Worm (Caenorhabditis elegans) whole organism, L3 larva: ENCODE results near the gene W03B1.9.

Experiments
- R02D3.7 ChIP-seq: fragments of 150-350 bp; optimal IDR thresholded peaks from 2 replicates; lab custom pipeline; 2014; ENCODE audit warnings: missing biosample characterization, missing genetic modification characterization
- ZK546.5 ChIP-seq: sonication (generic microtip); optimal IDR thresholded peaks from 2 replicates; lab custom pipeline; 2017; ENCODE audit warnings: missing biosample characterization, missing genetic modification characterization
- aly-2 ChIP-seq: fragments of 150-350 bp; optimal IDR thresholded peaks from 2 replicates; lab custom pipeline; 2014; ENCODE audit warnings: missing biosample characterization, missing genetic modification characterization
- ama-1 ChIP-seq: fragments of 150-350 bp; optimal IDR thresholded peaks from 2 replicates; lab custom pipeline; 2018
- ceh-28 ChIP-seq: fragments of 150-350 bp; optimal IDR thresholded peaks from 2 replicates; lab custom pipeline; 2014; ENCODE audit warnings: missing biosample characterization, missing genetic modification reagents, missing genetic modification characterization
- daf-12 ChIP-seq: fragments of 150-350 bp; optimal IDR thresholded peaks from 2 replicates; lab custom pipeline; 2014; ENCODE audit warnings: missing biosample characterization, missing genetic modification reagents, missing genetic modification characterization
- egl-27 ChIP-seq: sonication (generic microtip); optimal IDR thresholded peaks from 4 replicates; lab custom pipeline; 2017; ENCODE audit warnings: missing biosample characterization, missing genetic modification reagents, missing genetic modification characterization
- egl-5 ChIP-seq: fragments of 150-350 bp; optimal IDR thresholded peaks from 2 replicates; lab custom pipeline; 2017; ENCODE audit warnings: missing biosample characterization, missing genetic modification reagents, missing genetic modification characterization, inconsistent platforms
- elt-1 ChIP-seq: fragments of 150-350 bp; optimal IDR thresholded peaks from 2 replicates; lab custom pipeline; 2014; ENCODE audit warnings: missing biosample characterization, missing genetic modification characterization
- elt-2 ChIP-seq: sonication (generic microtip); optimal IDR thresholded peaks from 2 replicates; lab custom pipeline; 2016; ENCODE audit warnings: missing genetic modification reagents, mild to moderate bottlenecking, missing genetic modification characterization, missing compliant biosample characterization
- eor-1 ChIP-seq, 2 experiments: fragments of 150-350 bp; optimal IDR thresholded peaks; 2 replicates each; lab custom pipeline; 2014 to 2018; ENCODE audit warnings: missing biosample characterization in 2 of 2, missing genetic modification characterization in 2 of 2
- fkh-10 ChIP-seq: sonication (generic microtip); optimal IDR thresholded peaks from 2 replicates; lab custom pipeline; 2017; ENCODE audit warnings: missing biosample characterization, missing genetic modification reagents, missing genetic modification characterization
- hmg-11 ChIP-seq: sonication (generic microtip); optimal IDR thresholded peaks from 2 replicates; lab custom pipeline; 2016; ENCODE audit warnings: missing genetic modification characterization, missing compliant biosample characterization
- jun-1 ChIP-seq: fragments of 150-350 bp; optimal IDR thresholded peaks from 2 replicates; lab custom pipeline; 2014; ENCODE audit warnings: missing biosample characterization, missing genetic modification reagents, missing genetic modification characterization
- lin-15B ChIP-seq: fragments of 150-350 bp; optimal IDR thresholded peaks from 2 replicates; lab custom pipeline; 2014; ENCODE audit warnings: missing biosample characterization, missing genetic modification characterization
- lin-39 ChIP-seq: fragments of 150-350 bp; optimal IDR thresholded peaks from 2 replicates; lab custom pipeline; 2018; ENCODE audit warnings: missing biosample characterization, missing genetic modification reagents, missing genetic modification characterization
- lsy-12 ChIP-seq: sonication (generic microtip); optimal IDR thresholded peaks from 2 replicates; lab custom pipeline; 2016; ENCODE audit warnings: mild to moderate bottlenecking, missing genetic modification characterization, missing compliant biosample characterization
- mml-1 ChIP-seq: fragments of 150-350 bp; sonication (generic microtip); optimal IDR thresholded peaks from 3 replicates; lab custom pipeline; 2014; ENCODE audit warnings: missing biosample characterization, missing genetic modification characterization
- nfya-1 ChIP-seq: sonication (generic microtip); optimal IDR thresholded peaks from 2 replicates; lab custom pipeline; 2017; ENCODE audit warnings: missing genetic modification characterization, mild to moderate bottlenecking, missing compliant biosample characterization, antibody characterized with exemption, moderate library complexity; ENCODE audit not compliant: insufficient read depth
- nhr-11 ChIP-seq: fragments of 150-350 bp; optimal IDR thresholded peaks from 2 replicates; lab custom pipeline; 2014; ENCODE audit warnings: missing biosample characterization, missing genetic modification characterization
- nhr-12 ChIP-seq: fragments of 150-350 bp; optimal IDR thresholded peaks from 2 replicates; lab custom pipeline; 2014; ENCODE audit warnings: missing biosample characterization, missing genetic modification characterization
- nhr-23 ChIP-seq: fragments of 150-350 bp; optimal IDR thresholded peaks from 2 replicates; lab custom pipeline; 2014; ENCODE audit warnings: missing biosample characterization, missing genetic modification reagents, missing genetic modification characterization
- nhr-25 ChIP-seq: sonication (generic microtip); optimal IDR thresholded peaks from 2 replicates; lab custom pipeline; 2017; ENCODE audit warnings: missing biosample characterization, missing genetic modification characterization
- nhr-28 ChIP-seq: fragments of 150-350 bp; optimal IDR thresholded peaks from 2 replicates; lab custom pipeline; 2014; ENCODE audit warnings: missing biosample characterization, missing genetic modification characterization
- nhr-43 ChIP-seq: sonication (generic microtip); optimal IDR thresholded peaks from 2 replicates; lab custom pipeline; 2016; ENCODE audit warnings: mild to moderate bottlenecking, missing genetic modification characterization, missing compliant biosample characterization; ENCODE audit not compliant: poor library complexity, severe bottlenecking
- nhr-77 ChIP-seq: fragments of 150-350 bp; optimal IDR thresholded peaks from 2 replicates; lab custom pipeline; 2014; ENCODE audit warnings: missing biosample characterization, missing genetic modification characterization
- pha-4 ChIP-seq: fragments of 150-350 bp; optimal IDR thresholded peaks from 2 replicates; lab custom pipeline; 2014; ENCODE audit warnings: missing biosample characterization, missing genetic modification reagents, missing genetic modification characterization
- pqm-1 ChIP-seq: fragments of 150-350 bp; optimal IDR thresholded peaks from 2 replicates; lab custom pipeline; 2017; ENCODE audit warnings: missing biosample characterization, missing genetic modification characterization, inconsistent platforms
- sea-2 ChIP-seq: fragments of 150-350 bp; sonication (generic microtip); optimal IDR thresholded peaks from 4 replicates; lab custom pipeline; 2014; ENCODE audit warnings: missing biosample characterization, missing genetic modification reagents, missing genetic modification characterization
- tbx-2 ChIP-seq: sonication (generic microtip); optimal IDR thresholded peaks from 2 replicates; lab custom pipeline; 2016; ENCODE audit warnings: mild to moderate bottlenecking, missing genetic modification characterization, missing compliant biosample characterization
- unc-39 ChIP-seq: sonication (generic microtip); optimal IDR thresholded peaks from 4 replicates; lab custom pipeline; 2017; ENCODE audit warnings: missing biosample characterization, missing genetic modification characterization
- unc-62 ChIP-seq: fragments of 150-350 bp; sonication (generic microtip); optimal IDR thresholded peaks from 4 replicates; lab custom pipeline; 2014; ENCODE audit warnings: missing biosample characterization, missing genetic modification reagents, missing genetic modification characterization
- zag-1 ChIP-seq: fragments of 150-350 bp; optimal IDR thresholded peaks from 2 replicates; lab custom pipeline; 2014; ENCODE audit warnings: missing biosample characterization, missing genetic modification characterization
- ztf-4 ChIP-seq: fragments of 150-350 bp; optimal IDR thresholded peaks from 2 replicates; lab custom pipeline; 2014; ENCODE audit warnings: missing biosample characterization, missing genetic modification characterization

Gene W03B1.9

DNA sequence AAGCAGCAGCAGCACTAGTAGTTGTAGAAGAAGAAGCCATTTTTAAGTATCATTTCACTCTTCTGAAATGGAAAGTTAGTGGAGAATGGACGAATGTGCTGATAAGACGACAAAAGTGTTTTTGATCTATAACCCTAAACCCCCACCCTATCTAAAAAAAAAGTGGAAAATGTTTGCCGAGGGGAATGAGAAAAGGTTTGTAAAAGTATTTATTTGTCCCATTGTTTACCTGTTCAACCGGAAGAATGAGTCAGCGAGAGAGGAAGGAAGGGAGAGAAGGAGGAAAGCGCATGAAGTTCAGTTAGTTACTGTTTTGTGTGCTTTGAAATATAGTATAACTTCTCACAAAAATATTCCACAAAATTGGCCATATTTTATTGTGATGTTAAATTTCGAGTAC is 40.3 kb upstream of the W03B1.9 start:
- TF ChIP-seq nhr-25 (tag; lab: Kevin White, UChicago) (no peak), ztf-4 (tag; lab: Kevin White, UChicago) (no peak), R02D3.7 (tag; lab: Kevin White, UChicago) (no peak), pqm-1 (peak; percentile 43), tbx-2 (tag; lab: Kevin White, UChicago) (no peak), daf-12 (tag; lab: Kevin White, UChicago) (no peak), pha-4 (tag; lab: Kevin White, UChicago) (peak; percentile 91), sea-2 (no peak), elt-2 (tag; lab: Kevin White, UChicago) (peak; percentile 65), eor-1 (tag; optimal IDR thresholded peaks at IDR 0.05; lab: Kevin White, UChicago) (no peak)

DNA sequence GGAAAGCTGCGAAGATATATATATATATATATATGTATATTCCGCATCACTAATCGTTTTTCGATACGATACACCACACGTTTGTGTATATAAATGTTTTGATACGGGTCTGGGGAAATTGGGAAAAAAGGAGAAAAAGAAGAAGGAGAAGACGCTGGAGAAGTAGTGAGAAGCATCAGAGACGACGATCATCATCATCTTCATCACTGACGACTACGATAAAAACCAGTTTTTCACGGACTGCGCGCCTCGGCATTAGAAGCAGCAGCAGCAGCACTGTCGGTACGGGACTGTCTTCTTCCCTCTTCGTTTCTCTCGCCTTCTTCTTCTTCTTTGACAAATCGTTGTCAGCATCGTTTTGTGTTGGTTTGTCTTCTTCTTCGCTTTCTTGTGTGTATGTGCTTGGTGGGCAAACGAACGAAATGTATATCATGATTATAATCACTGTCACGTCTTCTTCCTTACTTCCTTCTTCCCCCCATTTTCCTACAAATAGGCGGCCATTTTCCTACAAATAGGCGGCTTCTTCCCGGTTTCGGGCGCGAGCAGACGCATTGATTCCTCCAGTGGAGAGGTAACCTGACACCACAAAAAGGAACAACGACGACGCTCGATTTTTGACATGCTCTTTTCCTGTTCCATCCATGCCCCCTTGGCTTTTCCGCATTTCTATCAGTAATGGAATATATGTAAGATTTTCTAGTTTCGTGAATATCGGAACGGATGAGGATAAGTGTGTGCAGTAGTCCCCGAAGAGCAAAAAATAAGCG is 39.5 kb upstream of the W03B1.9 start:
- no peak for TF ChIP-seq nhr-12 (tag; lab: Kevin White, UChicago)
- peak; percentile 68 for TF ChIP-seq nhr-43 (tag; lab: Kevin White, UChicago)
- peak; percentile 89 for TF ChIP-seq nhr-25 (tag; lab: Kevin White, UChicago)
- no peak for TF ChIP-seq unc-62 (GFP tag; lab: Kevin White, UChicago)
- no peak for TF ChIP-seq daf-12 (tag; lab: Kevin White, UChicago)
- peak; percentile 53 for TF ChIP-seq nhr-23
- TF ChIP-seq, all 47 proteins: peak for 3

DNA sequence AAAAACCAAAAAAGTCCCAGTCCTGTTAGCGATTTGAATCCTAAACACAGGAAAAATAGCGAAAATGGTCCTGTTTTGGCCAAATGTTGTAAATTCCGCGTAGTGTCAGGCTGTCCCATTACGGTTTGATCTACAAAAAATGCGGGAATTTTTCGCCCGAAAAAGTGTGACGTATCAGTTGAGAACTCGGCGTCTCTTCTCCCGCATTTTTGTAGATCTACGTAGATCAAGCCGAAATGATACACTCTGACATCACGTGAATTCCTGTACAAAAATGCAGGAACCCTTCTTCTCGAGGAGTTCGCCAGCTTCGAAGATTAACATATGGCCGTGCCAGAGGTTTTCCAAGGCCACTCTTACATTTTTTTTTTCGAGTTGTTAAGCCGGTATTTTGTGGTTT is 38.8 kb upstream of the W03B1.9 start:
- no peak for TF ChIP-seq egl-5
- no peak for TF ChIP-seq lin-15B (tag; lab: Kevin White, UChicago)
- no peak for TF ChIP-seq unc-39 (tag; lab: Kevin White, UChicago)
- TF ChIP-seq jun-1 (tag; lab: Kevin White, UChicago), result no peak

DNA sequence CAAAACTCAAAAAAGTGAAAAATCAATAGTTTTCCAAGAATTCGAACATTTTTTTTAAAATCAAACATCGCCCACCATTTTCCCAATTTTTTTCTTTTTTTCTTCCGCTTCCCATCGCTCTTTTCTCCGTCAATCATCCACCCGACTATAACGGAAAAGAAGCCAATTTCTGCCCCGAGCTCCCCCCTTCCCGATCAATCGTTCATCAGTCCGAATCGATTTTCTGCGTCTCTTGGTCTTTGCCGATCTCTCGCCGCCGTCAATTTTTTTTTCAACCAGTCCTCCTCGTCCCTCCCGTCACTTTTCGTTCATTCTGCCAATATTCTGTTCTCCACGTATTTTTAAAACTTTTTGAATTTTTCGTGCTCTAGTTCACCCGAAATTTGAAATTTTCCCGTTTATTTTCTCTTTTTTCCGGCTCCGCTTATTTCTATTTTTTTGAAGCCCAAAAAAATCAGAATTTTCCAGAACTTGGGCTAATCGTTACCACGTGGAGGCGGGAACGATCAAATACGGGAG is 37.2 kb upstream of the W03B1.9 start, which contains the start of gene ell-1:
TSS of gene ell-1 (plus strand) at position 469 of the 519 bp plus-strand sequence.
- TF ChIP-seq nhr-43 (tag; lab: Kevin White, UChicago), result no peak
- no peak for TF ChIP-seq nhr-12 (tag; lab: Kevin White, UChicago)
- TF ChIP-seq elt-2 (tag; lab: Kevin White, UChicago), result no peak
- TF ChIP-seq nhr-11 (tag; lab: Kevin White, UChicago), result no peak
- no peak for TF ChIP-seq aly-2 (tag; lab: Kevin White, UChicago)
- no peak for TF ChIP-seq nhr-77 (tag; lab: Kevin White, UChicago)
- TF ChIP-seq tbx-2 (tag; lab: Kevin White, UChicago), result no peak
- TF ChIP-seq pha-4 (tag; lab: Kevin White, UChicago), result peak; percentile 18
- TF ChIP-seq zag-1 (tag; lab: Kevin White, UChicago), result no peak
- TF ChIP-seq elt-1 (tag; lab: Kevin White, UChicago), result no peak
- TF ChIP-seq daf-12 (tag; lab: Kevin White, UChicago), result no peak
- TF ChIP-seq nhr-23, result no peak
- no peak for TF ChIP-seq ama-1 (lab: Kevin White, UChicago)
- no peak for TF ChIP-seq ztf-4 (tag; lab: Kevin White, UChicago)
- no peak for TF ChIP-seq ZK546.5 (tag; lab: Kevin White, UChicago)
- TF ChIP-seq unc-39 (tag; lab: Kevin White, UChicago), result no peak
- TF ChIP-seq egl-27 (tag; lab: Kevin White, UChicago), result no peak
- TF ChIP-seq sea-2, result no peak
- TF ChIP-seq nfya-1 (tag; lab: Kevin White, UChicago), result peak; percentile 3
- TF ChIP-seq nhr-28 (tag; lab: Kevin White, UChicago), result no peak
- TF ChIP-seq lsy-12 (tag; lab: Kevin White, UChicago), result no peak
- no peak for TF ChIP-seq jun-1 (tag; lab: Kevin White, UChicago)
- TF ChIP-seq ceh-28 (tag; lab: Kevin White, UChicago), result peak; percentile 4
- TF ChIP-seq, all 47 proteins: peak for 3

DNA sequence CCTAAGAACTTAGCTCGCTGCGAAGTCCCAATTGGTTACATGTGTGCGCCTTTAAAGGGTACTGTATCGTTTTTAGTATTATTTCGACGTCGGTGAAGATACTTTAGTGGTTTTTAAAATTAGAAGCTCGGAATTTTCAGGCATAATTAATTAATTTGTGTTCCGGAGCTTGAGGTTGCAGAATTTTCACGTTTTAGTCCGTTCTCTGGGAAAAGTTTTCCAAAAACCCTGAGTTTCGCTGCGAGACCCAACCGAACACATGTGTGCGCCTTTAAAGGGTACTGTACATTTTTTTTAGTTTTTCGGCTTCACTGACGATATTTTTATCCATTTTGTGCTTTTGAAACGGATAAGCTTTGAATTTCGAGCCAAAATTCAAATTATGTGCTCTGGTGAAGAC is 36.7 kb upstream of the W03B1.9 start:
- TF ChIP-seq nfya-1 (tag; lab: Kevin White, UChicago) (no peak), hmg-11 (tag; lab: Kevin White, UChicago) (no peak), zag-1 (tag; lab: Kevin White, UChicago) (no peak), mml-1 (tag; lab: Kevin White, UChicago) (no peak), unc-39 (tag; lab: Kevin White, UChicago) (no peak), nhr-25 (tag; lab: Kevin White, UChicago) (no peak), fkh-10 (GFP tag; lab: Kevin White, UChicago) (no peak), ZK546.5 (tag; lab: Kevin White, UChicago) (no peak), nhr-12 (tag; lab: Kevin White, UChicago) (no peak), elt-1 (tag; lab: Kevin White, UChicago) (no peak), lin-39 (tag; lab: Kevin White, UChicago) (no peak), ceh-28 (tag; lab: Kevin White, UChicago) (no peak)
